Worm (Caenorhabditis elegans) whole organism, L1 larva: ENCODE data around the gene F40F8.3.

Experiments
- aly-2 ChIP-seq: fragments of 150-350 bp; optimal IDR thresholded peaks from 2 replicates; lab custom pipeline; 2014; ENCODE audit warnings: missing biosample characterization, missing genetic modification characterization
- fkh-8 ChIP-seq: sonication (generic microtip); optimal IDR thresholded peaks from 2 replicates; lab custom pipeline; 2016; ENCODE audit warnings: mild to moderate bottlenecking, missing genetic modification characterization, missing compliant biosample characterization
- snpc-4 ChIP-seq: fragments of 150-350 bp; optimal IDR thresholded peaks from 2 replicates; lab custom pipeline; 2014; ENCODE audit warnings: missing biosample characterization, missing genetic modification characterization
- swsn-7 ChIP-seq: sonication (generic microtip); optimal IDR thresholded peaks from 2 replicates; lab custom pipeline; 2016; ENCODE audit warnings: missing genetic modification characterization, missing compliant biosample characterization

- TF ChIP-seq swsn-7 (tag; lab: Kevin White, UChicago) (no peak), fkh-8 (tag; lab: Kevin White, UChicago) (no peak), snpc-4 (no peak), aly-2 (tag; lab: Kevin White, UChicago) (no peak)
Measured at ce11 chrII:11175347-11175746, 46.3 kb downstream of the F40F8.3 start.
